Fruit fly (Drosophila melanogaster) whole organism, embryonic: ENCODE data around the gene CG15517.
A peak's percentile ranks its signal among the peaks of the same experiment; 100 is the strongest.

ENCODE experiments used
- Ada2b ChIP-seq: fragments of 200-800 bp; sonication (Bioruptor generic); IDR thresholded peaks from 2 replicates; pipeline ENCODE4 v1.3.6; 2022; ENCODE audit warnings: missing biosample characterization, missing genetic modification characterization
- BtbVII ChIP-seq: fragments of 200-800 bp; sonication (Bioruptor generic); optimal IDR thresholded peaks from 3 replicates; lab custom pipeline; 2017; ENCODE audit warnings: missing biosample characterization, mild to moderate bottlenecking, missing genetic modification characterization
- Bteb2 ChIP-seq: fragments of 200-800 bp; sonication (Bioruptor generic); optimal IDR thresholded peaks from 2 replicates; lab custom pipeline; 2016; ENCODE audit warnings: missing biosample characterization, missing genetic modification characterization
- CG10366 ChIP-seq: fragments of 200-800 bp; sonication (Bioruptor generic); IDR thresholded peaks from 2 replicates; pipeline ENCODE4 v1.3.6; 2022; ENCODE audit warnings: missing biosample characterization, missing genetic modification characterization
- CG11696 ChIP-seq: fragments of 200-800 bp; sonication (Bioruptor generic); IDR thresholded peaks from 2 replicates; pipeline ENCODE4 v1.3.6; 2022; ENCODE audit warnings: missing biosample characterization, missing genetic modification characterization
- CG12104 ChIP-seq: fragments of 200-800 bp; sonication (Bioruptor generic); optimal IDR thresholded peaks from 3 replicates; lab custom pipeline; 2016; ENCODE audit warnings: missing biosample characterization, missing genetic modification characterization
- CG12219 ChIP-seq: fragments of 200-800 bp; sonication (Bioruptor generic); optimal IDR thresholded peaks from 3 replicates; lab custom pipeline; 2018; ENCODE audit warnings: missing biosample characterization, mild to moderate bottlenecking, missing genetic modification characterization
- CG12299 ChIP-seq: fragments of 200-800 bp; sonication (Bioruptor generic); optimal IDR thresholded peaks from 2 replicates; lab custom pipeline; 2018; ENCODE audit warnings: missing biosample characterization, mild to moderate bottlenecking, missing genetic modification characterization
- CG13123 ChIP-seq: fragments of 200-800 bp; sonication (Bioruptor generic); optimal IDR thresholded peaks from 2 replicates; lab custom pipeline; 2016; ENCODE audit warnings: missing biosample characterization, missing genetic modification characterization
- CG14014 ChIP-seq: fragments of 200-800 bp; sonication (Bioruptor generic); IDR thresholded peaks from 2 replicates; pipeline ENCODE4 v1.3.6; 2022; ENCODE audit warnings: missing biosample characterization, missing genetic modification characterization
- CG14050 ChIP-seq: fragments of 200-800 bp; sonication (Bioruptor generic); IDR thresholded peaks from 3 replicates; pipeline ENCODE4 v1.3.6; 2022; ENCODE audit warnings: missing biosample characterization, missing genetic modification characterization
- CG15073 ChIP-seq: fragments of 200-800 bp; sonication (Bioruptor generic); optimal IDR thresholded peaks from 2 replicates; lab custom pipeline; 2016; ENCODE audit warnings: missing biosample characterization, missing genetic modification characterization
- CG17328 ChIP-seq: fragments of 200-800 bp; sonication (Bioruptor generic); IDR thresholded peaks from 2 replicates; pipeline ENCODE4 v1.3.6; 2022; ENCODE audit warnings: missing biosample characterization, missing genetic modification characterization
- CG17359 ChIP-seq: fragments of 200-800 bp; sonication (Bioruptor generic); optimal IDR thresholded peaks from 3 replicates; lab custom pipeline; 2018; ENCODE audit warnings: missing biosample characterization, mild to moderate bottlenecking, missing genetic modification characterization, moderate library complexity
- CG1792 ChIP-seq: fragments of 200-800 bp; sonication (Bioruptor generic); optimal IDR thresholded peaks from 2 replicates; lab custom pipeline; 2016; ENCODE audit warnings: missing biosample characterization, missing genetic modification characterization
- CG31365 ChIP-seq: fragments of 200-800 bp; sonication (Bioruptor generic); optimal IDR thresholded peaks from 2 replicates; lab custom pipeline; 2018; ENCODE audit warnings: missing biosample characterization, mild to moderate bottlenecking, missing genetic modification characterization
- CG31441 ChIP-seq: fragments of 200-800 bp; sonication (Bioruptor generic); IDR thresholded peaks from 2 replicates; pipeline ENCODE4 v1.3.6; 2022; ENCODE audit warnings: missing biosample characterization, missing genetic modification characterization
- CG32532 ChIP-seq: fragments of 200-800 bp; sonication (Bioruptor generic); IDR thresholded peaks from 2 replicates; pipeline ENCODE4 v1.3.6; 2022; ENCODE audit warnings: missing biosample characterization, missing genetic modification characterization
- CG5953 ChIP-seq: fragments of 200-800 bp; sonication (Bioruptor generic); IDR thresholded peaks from 2 replicates; pipeline ENCODE4 v1.3.6; 2022; ENCODE audit warnings: missing biosample characterization, missing genetic modification characterization
- CG8765 ChIP-seq: fragments of 200-800 bp; sonication (Bioruptor generic); IDR thresholded peaks from 2 replicates; pipeline ENCODE4 v1.3.6; 2022; ENCODE audit warnings: missing biosample characterization, missing genetic modification characterization
- CG9727 ChIP-seq: fragments of 200-800 bp; sonication (Bioruptor generic); optimal IDR thresholded peaks from 3 replicates; lab custom pipeline; 2017; ENCODE audit warnings: missing biosample characterization, mild to moderate bottlenecking, missing genetic modification characterization
- CG9817 ChIP-seq: fragments of 200-800 bp; sonication (Bioruptor generic); optimal IDR thresholded peaks from 2 replicates; lab custom pipeline; 2018; ENCODE audit warnings: missing biosample characterization, mild to moderate bottlenecking, missing genetic modification characterization, moderate library complexity
- Chrac-16 ChIP-seq: fragments of 200-800 bp; sonication (Bioruptor generic); optimal IDR thresholded peaks from 3 replicates; lab custom pipeline; 2016; ENCODE audit warnings: missing biosample characterization, missing genetic modification characterization
- CkIIα-i1 ChIP-seq: fragments of 200-800 bp; sonication (Bioruptor generic); IDR thresholded peaks from 2 replicates; pipeline ENCODE4 v1.3.6; 2022; ENCODE audit warnings: missing biosample characterization, missing genetic modification characterization
- D ChIP-seq, 2 experiments: fragments of 200-800 bp in 1 of 2; fragments of >200 bp in 1 of 2; sonication (Bioruptor generic) in 1 of 2; optimal IDR thresholded peaks; 2 replicates in 1 of 2; 3 replicates in 1 of 2; lab custom pipeline; 2017; ENCODE audit warnings: mild to moderate bottlenecking in 1 of 2, missing biosample characterization in 1 of 2, missing genetic modification characterization in 1 of 2, missing genetic modification reagents in 1 of 2
- H2.0 ChIP-seq: fragments of 200-800 bp; sonication (Bioruptor generic); IDR thresholded peaks from 2 replicates; pipeline ENCODE4 v1.3.6; 2022; ENCODE audit warnings: missing biosample characterization, missing genetic modification characterization
- HmgZ ChIP-seq: fragments of 200-800 bp; sonication (Bioruptor generic); optimal IDR thresholded peaks from 2 replicates; lab custom pipeline; 2018; ENCODE audit warnings: missing biosample characterization, mild to moderate bottlenecking, missing genetic modification characterization
- Hmx ChIP-seq: fragments of 200-800 bp; sonication (Bioruptor generic); optimal IDR thresholded peaks from 2 replicates; lab custom pipeline; 2016; ENCODE audit warnings: missing biosample characterization, missing genetic modification characterization
- Hr78 ChIP-seq, 2 experiments: fragments of 200-800 bp in 1 of 2; fragments of >200 bp in 1 of 2; sonication (Bioruptor generic) in 1 of 2; optimal IDR thresholded peaks; 2 replicates each; lab custom pipeline; 2017 to 2019; ENCODE audit warnings: missing biosample characterization in 2 of 2, missing genetic modification characterization in 2 of 2, mild to moderate bottlenecking in 1 of 2, moderate library complexity in 1 of 2
- MESR4 ChIP-seq: fragments of 200-800 bp; sonication (Bioruptor generic); optimal IDR thresholded peaks from 2 replicates; lab custom pipeline; 2018; ENCODE audit warnings: missing biosample characterization, mild to moderate bottlenecking, missing genetic modification characterization, moderate library complexity
- Max ChIP-seq: fragments of 200-800 bp; sonication (Bioruptor generic); optimal IDR thresholded peaks from 2 replicates; lab custom pipeline; 2016; ENCODE audit warnings: missing biosample characterization, mild to moderate bottlenecking, missing genetic modification characterization
- NfI ChIP-seq: fragments of 200-800 bp; sonication (Bioruptor generic); optimal IDR thresholded peaks from 3 replicates; lab custom pipeline; 2018; ENCODE audit warnings: missing biosample characterization, mild to moderate bottlenecking, missing genetic modification characterization, moderate library complexity
- Oaz ChIP-seq: fragments of 200-800 bp; sonication (Bioruptor generic); IDR thresholded peaks from 2 replicates; pipeline ENCODE4 v1.3.6; 2022; ENCODE audit warnings: missing biosample characterization, missing genetic modification characterization
- Oli ChIP-seq: fragments of 200-800 bp; sonication (Bioruptor generic); optimal IDR thresholded peaks from 2 replicates; lab custom pipeline; 2018; ENCODE audit warnings: missing biosample characterization, mild to moderate bottlenecking, missing genetic modification characterization, moderate library complexity
- Sry-β ChIP-seq: fragments of 200-800 bp; sonication (Bioruptor generic); optimal IDR thresholded peaks from 2 replicates; lab custom pipeline; 2018; ENCODE audit warnings: missing biosample characterization, mild to moderate bottlenecking, missing genetic modification characterization, moderate library complexity
- Tbp ChIP-seq: fragments of >200 bp; optimal IDR thresholded peaks from 2 replicates; lab custom pipeline; 2018; ENCODE audit warnings: missing biosample characterization, missing genetic modification characterization
- Xrp1 ChIP-seq: fragments of 200-800 bp; sonication (Bioruptor generic); IDR thresholded peaks from 2 replicates; pipeline ENCODE4 v1.3.6; 2022; ENCODE audit warnings: missing biosample characterization, missing genetic modification characterization
- cas ChIP-seq: fragments of 200-800 bp; sonication (Bioruptor generic); IDR thresholded peaks from 2 replicates; pipeline ENCODE4 v1.3.6; 2022; ENCODE audit warnings: missing biosample characterization, missing genetic modification characterization
- chn ChIP-seq: fragments of 200-800 bp; sonication (Bioruptor generic); optimal IDR thresholded peaks from 2 replicates; lab custom pipeline; 2016; ENCODE audit warnings: missing biosample characterization, missing genetic modification characterization
- crol ChIP-seq: fragments of 200-800 bp; sonication (Bioruptor generic); IDR thresholded peaks from 2 replicates; pipeline ENCODE4 v1.3.6; 2022; ENCODE audit warnings: missing biosample characterization, missing genetic modification characterization
- disco-r ChIP-seq: fragments of 200-800 bp; sonication (Bioruptor generic); optimal IDR thresholded peaks from 2 replicates; lab custom pipeline; 2016; ENCODE audit warnings: missing biosample characterization, missing genetic modification characterization
- eve ChIP-seq, 2 experiments: fragments of >200 bp; optimal IDR thresholded peaks; 2 replicates each; lab custom pipeline; 2017; ENCODE audit warnings: missing biosample characterization in 2 of 2, missing genetic modification characterization in 2 of 2
- eyg ChIP-seq: fragments of 200-800 bp; sonication (Bioruptor generic); optimal IDR thresholded peaks from 3 replicates; lab custom pipeline; 2016; ENCODE audit warnings: missing biosample characterization, missing genetic modification characterization
- h ChIP-seq: fragments of >200 bp; optimal IDR thresholded peaks from 2 replicates; lab custom pipeline; 2017
- nom ChIP-seq: fragments of 200-800 bp; sonication (Bioruptor generic); optimal IDR thresholded peaks from 2 replicates; lab custom pipeline; 2017; ENCODE audit warnings: missing biosample characterization, missing genetic modification characterization, mild to moderate bottlenecking, moderate library complexity, missing genetic modification reagents
- run ChIP-seq: fragments of 200-800 bp; sonication (Bioruptor generic); optimal IDR thresholded peaks from 3 replicates; lab custom pipeline; 2018; ENCODE audit warnings: missing biosample characterization, mild to moderate bottlenecking, missing genetic modification characterization
- sens ChIP-seq: fragments of 200-800 bp; sonication (Bioruptor generic); peaks from one replicate; lab custom pipeline; 2016; ENCODE audit warnings: missing biosample characterization, missing genetic modification characterization
- slbo ChIP-seq: fragments of 200-800 bp; sonication (Bioruptor generic); IDR thresholded peaks from 2 replicates; pipeline ENCODE4 v1.3.6; 2022; ENCODE audit warnings: missing biosample characterization, missing genetic modification characterization
- sqz ChIP-seq: fragments of 200-800 bp; sonication (Bioruptor generic); optimal IDR thresholded peaks from 3 replicates; lab custom pipeline; 2018; ENCODE audit warnings: missing biosample characterization, mild to moderate bottlenecking, missing genetic modification characterization
- stc ChIP-seq: fragments of 200-800 bp; sonication (Bioruptor generic); IDR thresholded peaks from 2 replicates; pipeline ENCODE4 v1.3.6; 2022; ENCODE audit warnings: missing biosample characterization, missing genetic modification characterization
- tgo ChIP-seq: fragments of 200-800 bp; sonication (Bioruptor generic); IDR thresholded peaks from 3 replicates; pipeline ENCODE4 v1.3.6; 2022; ENCODE audit warnings: missing biosample characterization, missing genetic modification characterization
- trh ChIP-seq: fragments of 200-800 bp; sonication (Bioruptor generic); optimal IDR thresholded peaks from 2 replicates; lab custom pipeline; 2016; ENCODE audit warnings: missing biosample characterization, missing genetic modification characterization
- tx ChIP-seq: fragments of 200-800 bp; sonication (Bioruptor generic); optimal IDR thresholded peaks from 2 replicates; lab custom pipeline; 2016; ENCODE audit warnings: missing biosample characterization, missing genetic modification characterization

CG15517 gene

DNA sequence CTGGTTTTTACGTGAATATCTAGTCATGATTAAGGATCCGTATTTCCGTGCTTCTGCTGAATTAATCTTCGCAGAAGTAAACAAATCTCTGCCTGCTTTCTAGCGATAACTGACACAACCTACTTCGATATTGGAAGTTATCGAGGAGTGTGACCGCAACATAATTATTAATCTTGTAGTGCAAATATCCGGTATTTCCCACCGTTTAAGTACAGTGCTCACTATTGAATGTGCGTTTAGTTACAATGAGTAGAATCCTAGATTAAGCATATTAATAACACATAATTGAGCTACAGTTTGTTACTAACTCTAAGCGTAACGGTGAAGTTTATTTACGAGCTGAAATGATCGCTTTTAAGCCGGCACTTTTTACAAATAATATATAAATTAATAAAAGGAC is 43.9 kb downstream of the CG15517 start (continued):
- peak; percentile 32; the same call in 1 of the 2 replicates for TF ChIP-seq Xrp1 (GFP tag; lab: Robert Waterston, UW)
- no peak for TF ChIP-seq CG17328
- TF ChIP-seq CG31441 (GFP tag; lab: Robert Waterston, UW) = no peak; the same call in 1 of the 2 replicates
- TF ChIP-seq crol = no peak
- TF ChIP-seq Max (GFP tag; lab: Kevin White, UChicago) = no peak
- TF ChIP-seq CG5953 (GFP tag; lab: Robert Waterston, UW) = no peak
- TF ChIP-seq trh = no peak
- no peak for TF ChIP-seq Hr78 (GFP tag; optimal IDR thresholded peaks at IDR 0.05; lab: Kevin White, UChicago)
- TF ChIP-seq NfI (GFP tag; lab: Kevin White, UChicago) = peak; percentile 61
- no peak for TF ChIP-seq disco-r (GFP tag; lab: Kevin White, UChicago)
- TF ChIP-seq CG13123 (GFP tag; lab: Kevin White, UChicago) = peak; percentile 20
- TF ChIP-seq CG14014 = no peak
- no peak for TF ChIP-seq eve (GFP tag; optimal IDR thresholded peaks at IDR 0.05; lab: Kevin White, UChicago)
- peak; percentile 83 for TF ChIP-seq slbo (GFP tag; lab: Robert Waterston, UW)
- TF ChIP-seq CG12299 = no peak
- peak; percentile 40 for TF ChIP-seq CG10366 (GFP tag; lab: Robert Waterston, UW)
- TF ChIP-seq eyg (GFP tag; lab: Kevin White, UChicago) = no peak
- peak; percentile 63 for TF ChIP-seq MESR4 (GFP tag; lab: Kevin White, UChicago)
- TF ChIP-seq CG8765 = no peak
- no peak for TF ChIP-seq Oli
- no peak for TF ChIP-seq Oaz (GFP tag; lab: Robert Waterston, UW)
- TF ChIP-seq h (lab: Kevin White, UChicago) = no peak
- no peak for TF ChIP-seq chn (GFP tag; lab: Kevin White, UChicago)
- no peak for TF ChIP-seq sqz
- TF ChIP-seq Chrac-16 (GFP tag; lab: Kevin White, UChicago) = peak; percentile 21
- no peak for TF ChIP-seq run (tag; lab: Kevin White, UChicago)
- no peak for TF ChIP-seq Sry-β (GFP tag; lab: Kevin White, UChicago)
- no peak for TF ChIP-seq CG1792
- no peak for TF ChIP-seq CG14050 (GFP tag; lab: Robert Waterston, UW)
- TF ChIP-seq CG9817 (tag; lab: Kevin White, UChicago) = peak; percentile 45
- no peak for TF ChIP-seq cas (GFP tag; lab: Robert Waterston, UW)
- no peak for TF ChIP-seq CkIIα-i1 (GFP tag; lab: Robert Waterston, UW)
- TF ChIP-seq CG32532 = peak; percentile 69
- no peak for TF ChIP-seq stc (GFP tag; lab: Robert Waterston, UW)
- TF ChIP-seq CG12219 (GFP tag; lab: Kevin White, UChicago) = peak; percentile 28
- no peak for TF ChIP-seq Ada2b (GFP tag; lab: Robert Waterston, UW)
- TF ChIP-seq BtbVII (GFP tag; lab: Kevin White, UChicago) = peak; percentile 45
- peak; percentile 17 for TF ChIP-seq Bteb2 (GFP tag; lab: Kevin White, UChicago)
- no peak for TF ChIP-seq Tbp (GFP tag; lab: Kevin White, UChicago)
- no peak for TF ChIP-seq CG12104 (GFP tag; lab: Kevin White, UChicago)
- TF ChIP-seq CG15073 (GFP tag; lab: Kevin White, UChicago) = no peak
- TF ChIP-seq CG9727 (GFP tag; lab: Kevin White, UChicago) = peak; percentile 3
- peak; percentile 50 for TF ChIP-seq CG17359 (tag; lab: Kevin White, UChicago)
- peak; percentile 33; the same call in 1 of the 2 replicates for TF ChIP-seq H2.0 (GFP tag; lab: Robert Waterston, UW)
- peak; percentile 72 for TF ChIP-seq HmgZ (tag; lab: Kevin White, UChicago)
- no peak for TF ChIP-seq tx (GFP tag; lab: Kevin White, UChicago)
- no peak for TF ChIP-seq D (optimal IDR thresholded peaks at IDR 0.05; lab: Kevin White, UChicago)
- no peak for TF ChIP-seq D (GFP tag; optimal IDR thresholded peaks at IDR 0.05; lab: Kevin White, UChicago)
- 0 out of 2 replicates have a peak, but pooled peaks have one; percentile 25 for TF ChIP-seq CG11696
- no peak for TF ChIP-seq CG31365 (tag; lab: Kevin White, UChicago)
- TF ChIP-seq nom (GFP tag; lab: Kevin White, UChicago) = no peak
- TF ChIP-seq Hmx (GFP tag; lab: Kevin White, UChicago) = no peak
- TF ChIP-seq sens (GFP tag; lab: Kevin White, UChicago) = peak; percentile 94
- TF ChIP-seq tgo (GFP tag; lab: Robert Waterston, UW) = peak; percentile 24; the same call in 1 of the 3 replicates
